Fruit fly (Drosophila melanogaster): ENCODE results near the gene Sem1.

- no peak for TF ChIP-seq CG8478 (optimal IDR thresholded peaks at IDR 0.05)
- TF ChIP-seq CTCF (optimal IDR thresholded peaks at IDR 0.05), result no peak
Observed at dm6 chr2L:7049680-7050289, 14.0 kb upstream of the Sem1 start.
